Fruit fly (Drosophila melanogaster) whole organism, embryonic: ENCODE measurements around the gene CG13024.
A peak's percentile ranks its signal among the peaks of the same experiment; 100 is the strongest.

Experiments
- CG10321 ChIP-seq: fragments of 200-800 bp; sonication (Bioruptor generic); IDR thresholded peaks from 2 replicates; pipeline ENCODE4 v1.3.6; 2022; ENCODE audit warnings: missing biosample characterization, missing genetic modification characterization
- CG16779 ChIP-seq: fragments of 200-800 bp; sonication (Bioruptor generic); IDR thresholded peaks from 2 replicates; pipeline ENCODE4 v1.3.6; 2022; ENCODE audit warnings: missing biosample characterization, missing genetic modification characterization
- CG2116 ChIP-seq: fragments of 200-800 bp; sonication (Bioruptor generic); optimal IDR thresholded peaks from 3 replicates; lab custom pipeline; 2018; ENCODE audit warnings: missing biosample characterization, mild to moderate bottlenecking, missing genetic modification characterization
- Dfd ChIP-seq, 2 experiments: fragments of >200 bp; optimal IDR thresholded peaks; 2 replicates each; lab custom pipeline; 2017; ENCODE audit warnings: missing biosample characterization in 2 of 2, missing genetic modification characterization in 2 of 2
- Nf-YB ChIP-seq: fragments of 200-800 bp; sonication (Bioruptor generic); optimal IDR thresholded peaks from 3 replicates; lab custom pipeline; 2019; ENCODE audit warnings: missing biosample characterization, mild to moderate bottlenecking, missing genetic modification characterization, moderate library complexity
- Nf-YC ChIP-seq: fragments of 200-800 bp; optimal IDR thresholded peaks from 3 replicates; lab custom pipeline; 2019; ENCODE audit warnings: missing biosample characterization, mild to moderate bottlenecking, missing genetic modification characterization, moderate library complexity
- Ptx1 ChIP-seq: fragments of 200-800 bp; sonication (Bioruptor generic); IDR thresholded peaks from 2 replicates; pipeline ENCODE4 v1.3.6; 2022; ENCODE audit warnings: missing biosample characterization, missing genetic modification characterization
- Stat92E ChIP-seq, 3 experiments: fragments of >200 bp in 2 of 3; fragments of 200-800 bp in 1 of 3; sonication (Bioruptor generic) in 1 of 3; optimal IDR thresholded peaks; 2 replicates each; lab custom pipeline; 2017 to 2019; ENCODE audit warnings: missing biosample characterization in 3 of 3, missing genetic modification characterization in 3 of 3, mild to moderate bottlenecking in 1 of 3, moderate library complexity in 1 of 3
- Taf1 ChIP-seq: fragments of 200-800 bp; sonication (Bioruptor generic); IDR thresholded peaks from 2 replicates; pipeline ENCODE4 v1.3.6; 2022; ENCODE audit warnings: missing biosample characterization, missing genetic modification characterization
- caup ChIP-seq: fragments of 200-800 bp; sonication (Bioruptor generic); optimal IDR thresholded peaks from 3 replicates; lab custom pipeline; 2017; ENCODE audit warnings: missing biosample characterization, mild to moderate bottlenecking, missing genetic modification characterization, moderate library complexity; ENCODE audit not compliant: severe bottlenecking
- jigr1 ChIP-seq: fragments of 200-800 bp; sonication (Bioruptor generic); IDR thresholded peaks from 3 replicates; pipeline ENCODE4 v1.3.6; 2022; ENCODE audit warnings: missing biosample characterization, missing genetic modification characterization

DNA sequence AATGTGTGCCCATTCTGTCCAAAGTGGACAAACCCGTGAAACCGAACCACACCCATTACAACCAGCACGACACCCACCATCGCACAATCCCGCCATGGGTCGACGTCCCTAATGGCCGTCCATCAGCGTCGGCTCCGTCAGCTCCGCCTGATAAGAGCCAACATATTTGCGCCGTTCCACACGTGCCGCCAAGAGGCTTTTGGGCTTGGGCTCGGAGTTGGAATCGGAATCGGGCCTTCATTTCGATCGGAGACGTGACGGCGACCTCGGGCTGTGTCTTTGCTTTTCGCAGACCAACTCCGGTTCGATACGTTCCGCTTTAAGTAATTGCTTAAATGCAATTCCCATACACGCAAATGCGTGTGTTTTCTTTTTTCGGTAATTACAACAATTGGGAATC, 26.4 kb upstream of the CG13024 start:
- TF ChIP-seq Stat92E (GFP tag; optimal IDR thresholded peaks at IDR 0.05; lab: Kevin White, UChicago) (no peak), CG10321 (GFP tag; lab: Robert Waterston, UW) (no peak), jigr1 (GFP tag; lab: Robert Waterston, UW) (no peak), Dfd (GFP tag; optimal IDR thresholded peaks at IDR 0.05; lab: Kevin White, UChicago) (no peak), CG16779 (GFP tag; lab: Robert Waterston, UW) (peak; percentile 47; the same call in 1 of the 2 replicates), Nf-YB (no peak), Ptx1 (GFP tag; lab: Robert Waterston, UW) (no peak), caup (no peak), Taf1 (GFP tag; lab: Robert Waterston, UW) (no peak), Nf-YC (tag; lab: Kevin White, UChicago) (no peak), CG2116 (GFP tag; lab: Kevin White, UChicago) (no peak)
